Worm (Caenorhabditis elegans) whole organism, mixed stage, embryonic: Measurements from ENCODE around the gene H10D18.1.

Experiments
- M03D4.4 ChIP-seq: sonication (generic microtip); optimal IDR thresholded peaks from 2 replicates; lab custom pipeline; 2017; ENCODE audit warnings: mild to moderate bottlenecking, missing genetic modification characterization, missing compliant biosample characterization
- bed-3 ChIP-seq: fragments of 200-800 bp; sonication (Bioruptor generic); optimal IDR thresholded peaks from 3 replicates; lab custom pipeline; 2018; ENCODE audit warnings: mild to moderate bottlenecking, missing genetic modification characterization, moderate library complexity, missing compliant biosample characterization
- ceh-39 ChIP-seq: fragments of 150-350 bp; optimal IDR thresholded peaks from 2 replicates; lab custom pipeline; 2014; ENCODE audit warnings: missing biosample characterization, missing genetic modification characterization
- ceh-83 ChIP-seq: fragments of 200-800 bp; sonication (Bioruptor generic); optimal IDR thresholded peaks from 2 replicates; lab custom pipeline; 2018; ENCODE audit warnings: mild to moderate bottlenecking, missing genetic modification characterization, missing compliant biosample characterization
- ces-1 ChIP-seq: fragments of 150-350 bp; optimal IDR thresholded peaks from 2 replicates; lab custom pipeline; 2014; ENCODE audit warnings: missing biosample characterization, missing genetic modification reagents, missing genetic modification characterization
- cnd-1 ChIP-seq: fragments of 200-800 bp; sonication (Bioruptor generic); optimal IDR thresholded peaks from 2 replicates; lab custom pipeline; 2018; ENCODE audit warnings: mild to moderate bottlenecking, missing genetic modification characterization, missing compliant biosample characterization
- drap-1 ChIP-seq: fragments of 200-800 bp; sonication (Bioruptor generic); optimal IDR thresholded peaks from 3 replicates; lab custom pipeline; 2018; ENCODE audit warnings: mild to moderate bottlenecking, missing genetic modification characterization, missing compliant biosample characterization
- elt-1 ChIP-seq: sonication (generic microtip); optimal IDR thresholded peaks from 2 replicates; lab custom pipeline; 2017; ENCODE audit warnings: missing genetic modification characterization, mild to moderate bottlenecking, missing compliant biosample characterization, antibody characterized with exemption, moderate library complexity, borderline replicate concordance; ENCODE audit not compliant: insufficient read depth
- elt-3 ChIP-seq: fragments of 150-350 bp; optimal IDR thresholded peaks from 2 replicates; lab custom pipeline; 2014; ENCODE audit warnings: missing biosample characterization, missing genetic modification characterization
- flh-1 ChIP-seq: fragments of 200-800 bp; sonication (Bioruptor generic); optimal IDR thresholded peaks from 2 replicates; lab custom pipeline; 2018; ENCODE audit warnings: mild to moderate bottlenecking, missing genetic modification characterization, moderate library complexity, missing compliant biosample characterization
- ham-2 ChIP-seq: fragments of 200-800 bp; sonication (Bioruptor generic); optimal IDR thresholded peaks from 2 replicates; lab custom pipeline; 2018; ENCODE audit warnings: mild to moderate bottlenecking, missing genetic modification characterization, missing compliant biosample characterization
- hlh-1 ChIP-seq: fragments of 150-350 bp; optimal IDR thresholded peaks from 2 replicates; lab custom pipeline; 2014; ENCODE audit warnings: missing biosample characterization, missing genetic modification reagents, missing genetic modification characterization
- lin-13 ChIP-seq: fragments of 150-350 bp; optimal IDR thresholded peaks from 2 replicates; lab custom pipeline; 2014; ENCODE audit warnings: missing biosample characterization, missing genetic modification characterization
- lsy-2 ChIP-seq: fragments of 150-350 bp; optimal IDR thresholded peaks from 2 replicates; lab custom pipeline; 2014; ENCODE audit warnings: missing biosample characterization, missing genetic modification characterization
- mab-5 ChIP-seq: fragments of 150-350 bp; optimal IDR thresholded peaks from 2 replicates; lab custom pipeline; 2014; ENCODE audit warnings: missing biosample characterization, missing genetic modification characterization
- mep-1 ChIP-seq: fragments of 150-350 bp; optimal IDR thresholded peaks from 2 replicates; lab custom pipeline; 2017; ENCODE audit warnings: missing biosample characterization, missing genetic modification reagents, missing genetic modification characterization, inconsistent platforms
- nhr-2 ChIP-seq: fragments of 150-350 bp; optimal IDR thresholded peaks from 2 replicates; lab custom pipeline; 2014; ENCODE audit warnings: missing biosample characterization, missing genetic modification characterization
- nhr-237 ChIP-seq: fragments of 150-350 bp; optimal IDR thresholded peaks from 2 replicates; lab custom pipeline; 2014; ENCODE audit warnings: missing biosample characterization, missing genetic modification characterization
- nhr-28 ChIP-seq: fragments of 150-350 bp; optimal IDR thresholded peaks from 2 replicates; lab custom pipeline; 2014; ENCODE audit warnings: missing biosample characterization, missing genetic modification characterization
- nhr-76 ChIP-seq: sonication (generic microtip); optimal IDR thresholded peaks from 2 replicates; lab custom pipeline; 2017; ENCODE audit warnings: missing biosample characterization, missing genetic modification characterization
- sem-2 ChIP-seq: fragments of 200-800 bp; sonication (Bioruptor generic); optimal IDR thresholded peaks from 2 replicates; lab custom pipeline; 2018; ENCODE audit warnings: mild to moderate bottlenecking, missing genetic modification characterization, missing compliant biosample characterization
- snpc-4 ChIP-seq: fragments of 150-350 bp; optimal IDR thresholded peaks from 2 replicates; lab custom pipeline; 2014; ENCODE audit warnings: missing biosample characterization, missing genetic modification characterization
- tbx-8 ChIP-seq: fragments of 200-800 bp; sonication (Bioruptor generic); optimal IDR thresholded peaks from 2 replicates; lab custom pipeline; 2018; ENCODE audit warnings: mild to moderate bottlenecking, missing genetic modification characterization, moderate library complexity, missing compliant biosample characterization
- unc-120 ChIP-seq: sonication (generic microtip); optimal IDR thresholded peaks from 2 replicates; lab custom pipeline; 2017; ENCODE audit warnings: missing genetic modification characterization, missing compliant biosample characterization; ENCODE audit not compliant: poor library complexity, severe bottlenecking
- unc-62 ChIP-seq: fragments of 150-350 bp; optimal IDR thresholded peaks from 2 replicates; lab custom pipeline; 2014; ENCODE audit warnings: missing biosample characterization, missing genetic modification reagents, missing genetic modification characterization
- zip-8 ChIP-seq: fragments of 150-350 bp; optimal IDR thresholded peaks from 2 replicates; lab custom pipeline; 2014; ENCODE audit warnings: missing biosample characterization, missing genetic modification characterization
- ztf-11 ChIP-seq: fragments of 150-350 bp; optimal IDR thresholded peaks from 2 replicates; lab custom pipeline; 2014; ENCODE audit warnings: missing biosample characterization, missing genetic modification characterization

H10D18.1 gene

DNA sequence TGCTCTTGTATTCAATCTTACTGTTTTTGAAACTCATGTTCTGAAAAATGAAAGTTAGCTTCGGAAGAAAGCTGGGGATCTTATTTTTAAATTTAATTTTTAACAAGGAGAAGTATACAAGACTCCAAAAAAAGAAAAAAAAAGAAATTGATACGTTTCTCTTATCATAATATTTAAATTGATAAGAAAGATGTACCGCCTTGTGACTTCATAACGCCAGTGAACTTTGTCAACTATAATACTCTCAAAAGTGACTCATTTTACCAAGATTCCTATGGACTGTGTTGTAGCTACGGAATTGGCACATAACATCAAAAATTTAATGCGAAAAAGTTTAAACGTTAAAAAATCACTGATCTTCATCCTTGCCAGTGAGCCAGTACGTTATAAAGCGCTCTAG is 36.7 kb downstream of the H10D18.1 start:
- TF ChIP-seq mab-5 (tag; lab: Kevin White, UChicago): no peak
- no peak for TF ChIP-seq ztf-11
- no peak for TF ChIP-seq zip-8
- no peak for TF ChIP-seq nhr-2 (tag; lab: Kevin White, UChicago)
- TF ChIP-seq drap-1 (GFP tag; lab: Kevin White, UChicago): no peak
- no peak for TF ChIP-seq ceh-39 (tag; lab: Kevin White, UChicago)
- TF ChIP-seq lin-13 (tag; lab: Kevin White, UChicago): no peak
- no peak for TF ChIP-seq tbx-8
- no peak for TF ChIP-seq hlh-1 (tag; lab: Kevin White, UChicago)
- no peak for TF ChIP-seq ham-2 (GFP tag; lab: Kevin White, UChicago)
- TF ChIP-seq bed-3 (GFP tag; lab: Kevin White, UChicago): no peak
- TF ChIP-seq lsy-2 (tag; lab: Kevin White, UChicago): no peak
- TF ChIP-seq ceh-83 (GFP tag; lab: Kevin White, UChicago): no peak
- TF ChIP-seq flh-1 (GFP tag; lab: Kevin White, UChicago): no peak
- no peak for TF ChIP-seq nhr-76

DNA sequence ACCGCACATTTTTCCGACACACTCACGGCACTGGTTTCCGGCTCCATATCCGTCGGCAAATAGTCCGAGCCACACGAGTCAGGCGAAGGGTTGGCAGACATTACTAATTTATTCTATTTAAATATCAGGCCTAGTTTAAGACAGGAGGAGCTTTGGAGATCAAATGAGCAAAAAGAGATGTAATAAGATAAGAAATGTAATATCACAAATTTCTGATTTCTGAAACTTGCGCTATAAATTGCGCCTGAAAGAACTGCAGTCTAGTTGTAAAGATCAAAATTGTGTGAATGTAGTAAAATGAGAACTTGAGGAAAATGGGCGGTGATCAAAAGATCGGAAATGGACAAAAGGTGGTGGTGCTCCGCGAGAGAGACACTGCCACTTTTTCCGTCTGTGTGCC is 39.8 kb downstream of the H10D18.1 start, which contains the start of gene nhr-186:
Gene nhr-186 (minus strand): TSS at position 101 of the 400 bp plus-strand sequence.
- no peak for TF ChIP-seq bed-3 (GFP tag; lab: Kevin White, UChicago)

DNA sequence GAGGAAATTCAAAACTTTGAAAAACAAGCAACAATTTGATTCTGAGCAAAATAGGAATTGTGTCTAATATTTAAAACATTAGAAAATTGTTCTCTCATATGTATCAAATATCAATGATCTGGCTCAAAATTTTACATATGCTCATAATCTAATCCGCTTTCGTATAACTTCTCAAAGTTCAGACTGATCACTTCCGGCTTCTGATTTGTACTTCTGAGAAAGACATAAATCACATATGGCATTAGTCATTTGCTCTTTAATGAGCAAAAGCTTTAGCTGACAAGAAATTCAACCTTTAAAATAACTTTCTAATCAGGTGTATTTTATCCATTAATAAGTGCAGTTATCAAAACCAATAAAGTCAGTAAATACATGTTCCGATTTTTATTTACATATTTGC is 40.9 kb downstream of the H10D18.1 start:
- TF ChIP-seq nhr-2 (tag; lab: Kevin White, UChicago): no peak
- TF ChIP-seq flh-1 (GFP tag; lab: Kevin White, UChicago): no peak
- no peak for TF ChIP-seq sem-2 (GFP tag; lab: Kevin White, UChicago)
- TF ChIP-seq elt-3 (tag; lab: Kevin White, UChicago): no peak

DNA sequence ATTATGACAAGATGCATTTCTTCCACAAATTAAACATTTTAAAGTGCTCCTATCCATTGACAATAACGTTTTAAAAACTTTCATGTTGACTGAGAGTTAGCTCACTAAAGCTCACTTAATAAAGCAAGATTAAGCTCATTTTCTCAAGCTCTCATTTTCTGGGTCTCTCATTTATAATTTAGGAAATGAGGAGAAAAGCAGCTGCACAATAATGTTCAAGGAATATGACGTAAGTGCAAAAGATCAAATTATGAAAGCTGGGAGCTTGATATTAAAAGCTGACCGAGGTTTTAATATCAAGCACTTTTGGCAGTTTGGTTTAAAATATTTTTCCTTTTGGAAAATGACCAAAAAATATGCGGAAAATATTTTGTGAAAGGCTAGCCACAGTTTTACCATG is 42.8 kb downstream of the H10D18.1 start, which contains the start of gene nhr-188:
Gene nhr-188 (minus strand): TSS at position 84 of the 400 bp plus-strand sequence.
- TF ChIP-seq ces-1 (GFP tag; lab: Kevin White, UChicago) (peak; percentile 41), zip-8 (no peak)
- TF ChIP-seq, all 35 proteins: peak for 1

DNA sequence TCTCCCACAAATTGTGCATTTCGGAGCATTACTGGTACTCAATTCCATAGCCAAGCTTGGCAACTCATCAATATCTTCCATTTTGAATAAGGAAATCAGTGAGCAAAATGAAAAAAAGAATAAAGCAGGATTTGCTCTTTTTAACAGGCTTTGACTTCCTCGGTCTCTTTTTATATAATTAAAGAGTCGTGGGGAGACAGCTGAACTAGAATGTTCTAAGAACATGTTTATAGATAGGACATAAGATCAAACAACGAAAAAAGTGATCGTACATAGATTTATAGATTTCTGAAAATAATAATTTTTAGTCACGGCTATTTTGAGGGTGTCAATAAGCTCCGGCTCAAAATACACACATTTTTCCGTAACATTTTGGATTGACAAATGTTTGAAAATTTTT is 45.1 kb downstream of the H10D18.1 start, which contains the start of gene nhr-189:
Gene nhr-189 (minus strand): TSS at position 121 of the 400 bp plus-strand sequence.
- TF ChIP-seq unc-120 (tag; lab: Kevin White, UChicago) (no peak), unc-62 (no peak), bed-3 (GFP tag; lab: Kevin White, UChicago) (no peak), lin-13 (tag; lab: Kevin White, UChicago) (no peak), ceh-83 (GFP tag; lab: Kevin White, UChicago) (no peak), snpc-4 (tag; lab: Kevin White, UChicago) (no peak), tbx-8 (no peak), ces-1 (GFP tag; lab: Kevin White, UChicago) (no peak)

DNA sequence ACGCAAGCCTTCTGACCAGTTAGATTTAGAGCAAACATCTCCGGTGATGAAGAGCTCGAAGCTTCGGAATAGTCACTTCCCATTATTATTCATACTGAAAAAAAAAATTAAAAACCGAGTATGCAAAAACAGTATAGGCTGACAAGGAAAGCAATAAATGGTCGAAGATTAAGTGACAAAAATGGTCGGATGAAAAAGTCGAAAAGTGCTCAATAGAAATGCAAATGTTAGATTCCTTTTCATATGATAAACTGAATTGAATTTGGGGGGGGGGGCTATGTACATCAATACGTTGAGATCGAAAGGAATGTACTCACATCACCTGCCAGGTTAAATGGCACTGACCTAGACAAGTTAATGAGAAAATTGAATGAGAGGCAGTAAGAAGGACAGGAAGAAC is 47.8 kb downstream of the H10D18.1 start, which contains the start of gene nhr-187:
Gene nhr-187 (minus strand): TSS at position 101 of the 400 bp plus-strand sequence.
- TF ChIP-seq flh-1 (GFP tag; lab: Kevin White, UChicago): no peak
- TF ChIP-seq lin-13 (tag; lab: Kevin White, UChicago): no peak
- no peak for TF ChIP-seq unc-62
- TF ChIP-seq ces-1 (GFP tag; lab: Kevin White, UChicago): no peak
- TF ChIP-seq sem-2 (GFP tag; lab: Kevin White, UChicago): no peak
- TF ChIP-seq elt-1 (tag; lab: Kevin White, UChicago): no peak
- TF ChIP-seq nhr-2 (tag; lab: Kevin White, UChicago): no peak
- TF ChIP-seq ham-2 (GFP tag; lab: Kevin White, UChicago): no peak
- no peak for TF ChIP-seq hlh-1 (tag; lab: Kevin White, UChicago)
- no peak for TF ChIP-seq ceh-83 (GFP tag; lab: Kevin White, UChicago)

DNA sequence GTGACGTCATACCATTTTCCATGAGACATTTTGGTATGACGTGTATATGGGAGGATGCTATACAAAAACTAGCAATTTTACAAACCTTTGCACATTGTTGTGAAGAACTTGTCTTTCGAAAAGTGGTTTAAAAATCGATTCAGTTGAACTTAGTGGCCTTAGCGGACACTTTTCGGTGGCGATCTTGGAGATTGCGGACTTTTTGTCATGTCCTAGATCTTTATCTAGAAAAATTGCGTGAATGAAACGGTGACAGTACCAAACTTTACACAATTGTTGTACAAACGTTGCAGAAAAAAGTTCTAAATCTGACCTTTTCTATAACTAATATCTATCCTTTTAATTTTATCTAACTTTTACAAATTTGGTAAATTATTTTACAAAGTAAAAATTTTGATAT is 50.3 kb downstream of the H10D18.1 start:
- TF ChIP-seq snpc-4 (tag; lab: Kevin White, UChicago) (no peak), mep-1 (tag; lab: Kevin White, UChicago) (no peak), hlh-1 (tag; lab: Kevin White, UChicago) (no peak), elt-3 (tag; lab: Kevin White, UChicago) (no peak), M03D4.4 (tag; lab: Kevin White, UChicago) (no peak), ham-2 (GFP tag; lab: Kevin White, UChicago) (no peak), nhr-237 (tag; lab: Kevin White, UChicago) (no peak), tbx-8 (no peak), zip-8 (peak; percentile 48), drap-1 (GFP tag; lab: Kevin White, UChicago) (no peak), cnd-1 (tag; lab: Kevin White, UChicago) (no peak), elt-1 (tag; lab: Kevin White, UChicago) (peak; percentile 66), nhr-28 (tag; lab: Kevin White, UChicago) (no peak)
